Worm (Caenorhabditis elegans): ENCODE measurements around the gene B0336.12.

ce11 chrIII:5708024-5708423 is 1.9 kb downstream of the B0336.12 start:
- TF ChIP-seq ztf-23 (GFP tag; IDR thresholded peaks at IDR 0.05) (no peak), ref-1 (GFP tag; conservative IDR thresholded peaks at IDR 0.05) (no peak), flt-1 (GFP tag; IDR thresholded peaks at IDR 0.05) (no peak), ztf-29 (GFP tag; IDR thresholded peaks at IDR 0.05) (no peak)
